Worm (Caenorhabditis elegans) whole organism, L2 larva: ENCODE measurements around the gene jmjd-3.1.

ENCODE experiments used
- Y55F3AM.14 ChIP-seq: fragments of 200-800 bp; sonication (Bioruptor generic); optimal IDR thresholded peaks from 2 replicates; lab custom pipeline; 2018; ENCODE audit warnings: mild to moderate bottlenecking, missing genetic modification characterization, missing compliant biosample characterization
- aly-2 ChIP-seq: fragments of 150-350 bp; optimal IDR thresholded peaks from 2 replicates; lab custom pipeline; 2014; ENCODE audit warnings: missing biosample characterization, missing genetic modification characterization
- ama-1 ChIP-seq: fragments of 150-350 bp; optimal IDR thresholded peaks from 2 replicates; lab custom pipeline; 2018; ENCODE audit warnings: inconsistent platforms
- ceh-16 ChIP-seq: fragments of 150-350 bp; optimal IDR thresholded peaks from 2 replicates; lab custom pipeline; 2014; ENCODE audit warnings: missing biosample characterization, missing genetic modification characterization
- ceh-82 ChIP-seq: fragments of 150-350 bp; optimal IDR thresholded peaks from 2 replicates; lab custom pipeline; 2014; ENCODE audit warnings: missing biosample characterization, missing genetic modification characterization
- egl-27 ChIP-seq: sonication (generic microtip); optimal IDR thresholded peaks from 3 replicates; lab custom pipeline; 2017; ENCODE audit warnings: missing biosample characterization, missing genetic modification reagents, missing genetic modification characterization
- elt-3 ChIP-seq: sonication (generic microtip); optimal IDR thresholded peaks from 2 replicates; lab custom pipeline; 2017; ENCODE audit warnings: missing biosample characterization, missing genetic modification characterization
- nhr-11 ChIP-seq: fragments of 150-350 bp; optimal IDR thresholded peaks from 2 replicates; lab custom pipeline; 2014; ENCODE audit warnings: missing biosample characterization, missing genetic modification characterization
- nhr-129 ChIP-seq: fragments of 150-350 bp; optimal IDR thresholded peaks from 2 replicates; lab custom pipeline; 2014; ENCODE audit warnings: missing biosample characterization, missing genetic modification characterization
- nhr-77 ChIP-seq: fragments of 150-350 bp; optimal IDR thresholded peaks from 2 replicates; lab custom pipeline; 2014; ENCODE audit warnings: missing biosample characterization, missing genetic modification characterization
- skn-1 ChIP-seq: sonication (generic microtip); optimal IDR thresholded peaks from 2 replicates; lab custom pipeline; 2017; ENCODE audit warnings: missing biosample characterization, missing genetic modification characterization
- unc-62 ChIP-seq: fragments of 150-350 bp; optimal IDR thresholded peaks from 2 replicates; lab custom pipeline; 2014; ENCODE audit warnings: missing biosample characterization, missing genetic modification reagents, missing genetic modification characterization

ce11 chrX:8580217-8580616 is 9.4 kb downstream of the jmjd-3.1 start, which contains the start of gene F18E9.4:
- TF ChIP-seq unc-62 (GFP tag; lab: Kevin White, UChicago) (no peak), nhr-11 (no peak), ama-1 (lab: Kevin White, UChicago) (no peak), egl-27 (tag; lab: Kevin White, UChicago) (no peak), ceh-82 (tag; lab: Kevin White, UChicago) (no peak), ceh-16 (tag; lab: Kevin White, UChicago) (no peak), nhr-77 (tag; lab: Kevin White, UChicago) (no peak), Y55F3AM.14 (GFP tag; lab: Kevin White, UChicago) (no peak), elt-3 (tag; lab: Kevin White, UChicago) (no peak), aly-2 (tag; lab: Kevin White, UChicago) (no peak), skn-1 (tag; lab: Kevin White, UChicago) (no peak), nhr-129 (tag; lab: Kevin White, UChicago) (no peak)
